Fruit fly (Drosophila melanogaster) whole organism: ENCODE data around the gene Cmpk.

Experiments used
- CG8478 ChIP-seq: fragments of >200 bp; optimal IDR thresholded peaks from 2 replicates; lab custom pipeline; 2018; ENCODE audit warnings: inconsistent platforms
- Dll ChIP-seq: fragments of >200 bp; optimal IDR thresholded peaks from 2 replicates; lab custom pipeline; 2017
- pan ChIP-seq: fragments of >200 bp; optimal IDR thresholded peaks from 2 replicates; lab custom pipeline; 2017
- psq ChIP-seq: fragments of >200 bp; optimal IDR thresholded peaks from 2 replicates; lab custom pipeline; 2017

dm6 chr3R:26064708-26065107, 9.5 kb upstream of the Cmpk start:
- no peak for TF ChIP-seq pan (lab: Kevin White, UChicago)
- TF ChIP-seq CG8478 = no peak
- TF ChIP-seq Dll (lab: Kevin White, UChicago) = no peak
- TF ChIP-seq psq (lab: Kevin White, UChicago) = no peak
